Fruit fly (Drosophila melanogaster) whole organism, pupa: ENCODE data around the gene CG1529.

ENCODE experiments used
- CG10348 ChIP-seq: fragments of 200-800 bp; sonication (Bioruptor generic); IDR thresholded peaks from 2 replicates; pipeline ENCODE4 v1.3.6; 2022; ENCODE audit warnings: missing biosample characterization, missing genetic modification characterization
- CG12605 ChIP-seq: fragments of 200-800 bp; sonication (Bioruptor generic); IDR thresholded peaks from 2 replicates; pipeline ENCODE4 v1.3.6; 2022; ENCODE audit warnings: missing biosample characterization, missing genetic modification characterization
- CG13204 ChIP-seq: fragments of 200-800 bp; sonication (Bioruptor generic); optimal IDR thresholded peaks from 2 replicates; lab custom pipeline; 2018; ENCODE audit warnings: missing biosample characterization, mild to moderate bottlenecking, missing genetic modification characterization, moderate library complexity
- CG14655 ChIP-seq: fragments of 200-800 bp; sonication (Bioruptor generic); optimal IDR thresholded peaks from 3 replicates; lab custom pipeline; 2017; ENCODE audit warnings: mild to moderate bottlenecking, missing biosample characterization, missing genetic modification reagents, missing genetic modification characterization
- CG15710 ChIP-seq: fragments of 200-800 bp; sonication (Bioruptor generic); optimal IDR thresholded peaks from 2 replicates; lab custom pipeline; 2018; ENCODE audit warnings: missing biosample characterization, mild to moderate bottlenecking, missing genetic modification characterization, moderate library complexity
- CG17806 ChIP-seq: fragments of 200-800 bp; sonication (Bioruptor generic); optimal IDR thresholded peaks from 2 replicates; lab custom pipeline; 2018; ENCODE audit warnings: missing biosample characterization, mild to moderate bottlenecking, missing genetic modification characterization, moderate library complexity
- CG32121 ChIP-seq: fragments of 200-800 bp; sonication (Bioruptor generic); IDR thresholded peaks from 2 replicates; pipeline ENCODE4 v1.3.6; 2022; ENCODE audit warnings: missing biosample characterization, missing genetic modification characterization
- CG34367 ChIP-seq: fragments of 200-800 bp; sonication (Bioruptor generic); optimal IDR thresholded peaks from 2 replicates; lab custom pipeline; 2018; ENCODE audit warnings: missing biosample characterization, mild to moderate bottlenecking, missing genetic modification characterization
- CG4496 ChIP-seq: fragments of 200-800 bp; sonication (Bioruptor generic); IDR thresholded peaks from 3 replicates; pipeline ENCODE4 v1.3.6; 2022; ENCODE audit warnings: missing biosample characterization, missing genetic modification characterization
- CG8159 ChIP-seq: fragments of 200-800 bp; sonication (Bioruptor generic); optimal IDR thresholded peaks from 3 replicates; lab custom pipeline; 2018; ENCODE audit warnings: missing biosample characterization, mild to moderate bottlenecking, missing genetic modification characterization, moderate library complexity
- CG8301 ChIP-seq: fragments of 200-800 bp; sonication (Bioruptor generic); optimal IDR thresholded peaks from 2 replicates; lab custom pipeline; 2018; ENCODE audit warnings: missing biosample characterization, mild to moderate bottlenecking, missing genetic modification characterization
- CG9948 ChIP-seq: fragments of 200-800 bp; sonication (Bioruptor generic); optimal IDR thresholded peaks from 2 replicates; lab custom pipeline; 2018; ENCODE audit warnings: missing biosample characterization, mild to moderate bottlenecking, missing genetic modification characterization, moderate library complexity
- D1 ChIP-seq: fragments of 200-800 bp; sonication (Bioruptor generic); optimal IDR thresholded peaks from 2 replicates; lab custom pipeline; 2018; ENCODE audit warnings: missing biosample characterization, mild to moderate bottlenecking, missing genetic modification characterization, moderate library complexity
- EcR ChIP-seq: fragments of 200-800 bp; sonication (Bioruptor generic); optimal IDR thresholded peaks from 3 replicates; lab custom pipeline; 2019; ENCODE audit warnings: missing biosample characterization, missing genetic modification characterization, mild to moderate bottlenecking, moderate library complexity, missing genetic modification reagents
- Ets98B ChIP-seq: fragments of 200-800 bp; sonication (Bioruptor generic); IDR thresholded peaks from 2 replicates; pipeline ENCODE4 v1.3.6; 2022; ENCODE audit warnings: missing biosample characterization, missing genetic modification characterization
- Pif1A ChIP-seq: fragments of 200-800 bp; sonication (Bioruptor generic); optimal IDR thresholded peaks from 3 replicates; lab custom pipeline; 2016; ENCODE audit warnings: missing biosample characterization, missing genetic modification characterization
- Pif1B ChIP-seq: fragments of 200-800 bp; sonication (Bioruptor generic); optimal IDR thresholded peaks from 3 replicates; lab custom pipeline; 2016; ENCODE audit warnings: missing biosample characterization, missing genetic modification characterization
- Snoo ChIP-seq: fragments of 200-800 bp; sonication (Bioruptor generic); optimal IDR thresholded peaks from 3 replicates; lab custom pipeline; 2017; ENCODE audit warnings: missing biosample characterization, mild to moderate bottlenecking, missing genetic modification characterization, inconsistent platforms
- fd96Ca ChIP-seq: fragments of 200-800 bp; sonication (Bioruptor generic); IDR thresholded peaks from 3 replicates; pipeline ENCODE4 v1.3.6; 2022; ENCODE audit warnings: missing biosample characterization, missing genetic modification characterization
- gl ChIP-seq: fragments of 200-800 bp; sonication (Bioruptor generic); optimal IDR thresholded peaks from 2 replicates; lab custom pipeline; 2018; ENCODE audit warnings: missing biosample characterization, mild to moderate bottlenecking, missing genetic modification characterization
- rn ChIP-seq: fragments of 200-800 bp; sonication (Bioruptor generic); IDR thresholded peaks from 2 replicates; pipeline ENCODE4 v1.3.6; 2022; ENCODE audit warnings: missing biosample characterization, missing genetic modification characterization

Gene CG1529

dm6 chrX:21060579-21060978 lies 28.8 kb upstream of the CG1529 start:
- TF ChIP-seq CG13204 (GFP tag; lab: Kevin White, UChicago) (no peak), Pif1B (no peak), fd96Ca (GFP tag; lab: Robert Waterston, UW) (no peak), CG9948 (tag; lab: Kevin White, UChicago) (no peak), gl (tag; lab: Kevin White, UChicago) (no peak), EcR (GFP tag; lab: Kevin White, UChicago) (no peak), CG10348 (GFP tag; lab: Robert Waterston, UW) (no peak), rn (no peak), Pif1A (GFP tag; lab: Kevin White, UChicago) (no peak), CG14655 (GFP tag; lab: Kevin White, UChicago) (no peak), CG8159 (tag; lab: Kevin White, UChicago) (no peak), CG15710 (no peak), D1 (tag; lab: Kevin White, UChicago) (no peak), CG17806 (tag; lab: Kevin White, UChicago) (no peak), CG12605 (no peak), CG8301 (tag; lab: Kevin White, UChicago) (no peak)

- TF ChIP-seq CG14655 (GFP tag; lab: Kevin White, UChicago) (peak; percentile 80), EcR (GFP tag; lab: Kevin White, UChicago) (peak; percentile 61), gl (tag; lab: Kevin White, UChicago) (peak; percentile 34), D1 (tag; lab: Kevin White, UChicago) (peak; percentile 23), Ets98B (GFP tag; lab: Robert Waterston, UW) (peak; percentile 71), fd96Ca (GFP tag; lab: Robert Waterston, UW) (peak; percentile 83), CG17806 (tag; lab: Kevin White, UChicago) (peak; percentile 67), CG34367 (peak; percentile 78), CG10348 (GFP tag; lab: Robert Waterston, UW) (no peak), CG15710 (peak; percentile 78), CG32121 (GFP tag; lab: Robert Waterston, UW) (peak; percentile 49; the same call in 1 of the 2 replicates), CG8301 (tag; lab: Kevin White, UChicago) (peak; percentile 80), CG13204 (GFP tag; lab: Kevin White, UChicago) (peak; percentile 60), Pif1A (GFP tag; lab: Kevin White, UChicago) (peak; percentile 78), rn (no peak), CG12605 (0 out of 2 replicates have a peak, but pooled peaks have one; percentile 33), Snoo (tag; lab: Kevin White, UChicago) (peak; percentile 88), CG8159 (tag; lab: Kevin White, UChicago) (peak; percentile 73), CG4496 (GFP tag; lab: Robert Waterston, UW) (peak; percentile 82), CG9948 (tag; lab: Kevin White, UChicago) (peak; percentile 74), Pif1B (peak; percentile 85)
- TF ChIP-seq, all 21 proteins: peak for 19
Observed at dm6 chrX:21058991-21059390, 27.2 kb upstream of the CG1529 start.

dm6 chrX:21058437-21058836 lies 26.7 kb upstream of the CG1529 start:
- TF ChIP-seq CG34367 (no peak), Pif1A (GFP tag; lab: Kevin White, UChicago) (no peak), CG15710 (no peak), CG13204 (GFP tag; lab: Kevin White, UChicago) (no peak), CG10348 (GFP tag; lab: Robert Waterston, UW) (no peak), D1 (tag; lab: Kevin White, UChicago) (no peak)

- TF ChIP-seq Ets98B (GFP tag; lab: Robert Waterston, UW) (no peak), Pif1A (GFP tag; lab: Kevin White, UChicago) (no peak), CG10348 (GFP tag; lab: Robert Waterston, UW) (no peak), CG8301 (tag; lab: Kevin White, UChicago) (no peak), CG14655 (GFP tag; lab: Kevin White, UChicago) (no peak), Pif1B (no peak), rn (no peak)
Observed at dm6 chrX:21056732-21057131, 25.0 kb upstream of the CG1529 start.

- TF ChIP-seq rn (no peak), Ets98B (GFP tag; lab: Robert Waterston, UW) (peak; percentile 61), CG32121 (GFP tag; lab: Robert Waterston, UW) (peak; percentile 58; the same call in 1 of the 2 replicates), CG9948 (tag; lab: Kevin White, UChicago) (no peak), Pif1B (no peak), gl (tag; lab: Kevin White, UChicago) (peak; percentile 51), Snoo (tag; lab: Kevin White, UChicago) (no peak), CG4496 (GFP tag; lab: Robert Waterston, UW) (peak; percentile 50; the same call in 2 of the 3 replicates), CG13204 (GFP tag; lab: Kevin White, UChicago) (peak; percentile 69), CG12605 (peak; percentile 58; the same call in 1 of the 2 replicates), CG14655 (GFP tag; lab: Kevin White, UChicago) (peak; percentile 36), CG34367 (no peak), CG17806 (tag; lab: Kevin White, UChicago) (no peak), CG8159 (tag; lab: Kevin White, UChicago) (no peak), D1 (tag; lab: Kevin White, UChicago) (no peak), CG8301 (tag; lab: Kevin White, UChicago) (peak; percentile 22), CG10348 (GFP tag; lab: Robert Waterston, UW) (no peak), Pif1A (GFP tag; lab: Kevin White, UChicago) (no peak), EcR (GFP tag; lab: Kevin White, UChicago) (peak; percentile 64), fd96Ca (GFP tag; lab: Robert Waterston, UW) (peak; percentile 74; the same call in 2 of the 3 replicates), CG15710 (peak; percentile 21)
Observed at dm6 chrX:21054963-21055480, 23.3 kb upstream of the CG1529 start.
